Worm (Caenorhabditis elegans): Measurements from ENCODE around the gene K08D9.2.

DNA sequence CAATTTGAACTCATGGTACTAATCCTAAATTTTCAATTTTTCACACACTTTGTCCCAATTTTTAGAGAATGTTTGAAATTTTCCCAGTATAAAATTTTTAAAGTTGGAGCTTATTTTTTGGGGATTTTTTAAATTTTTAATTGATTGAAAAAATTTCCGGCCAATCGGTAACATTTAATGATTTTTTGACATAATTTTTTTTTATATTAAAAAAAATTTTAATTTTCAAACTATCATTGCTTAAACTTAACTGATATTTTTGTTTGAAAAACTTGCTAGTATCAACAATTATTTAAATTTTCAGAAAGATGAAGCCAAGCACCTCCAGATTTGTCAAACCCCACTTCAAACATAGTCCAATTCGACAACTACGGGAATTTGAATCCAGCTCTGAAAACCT, 29.8 kb downstream of the K08D9.2 start, which contains the start of gene T28A11.22:
- TF ChIP-seq unc-62 (GFP tag; optimal IDR thresholded peaks at IDR 0.05): no peak
- TF ChIP-seq lin-13 (tag; optimal IDR thresholded peaks at IDR 0.05): no peak
- TF ChIP-seq ces-1 (GFP tag; optimal IDR thresholded peaks at IDR 0.05): no peak
- no peak for TF ChIP-seq mls-2 (tag; optimal IDR thresholded peaks at IDR 0.05)

Data from whole organism, mixed stage, embryonic.